Worm (Caenorhabditis elegans): ENCODE data around the gene vha-2.

- TF ChIP-seq sdz-12 (GFP tag; optimal IDR thresholded peaks at IDR 0.05) (no peak), zfp-3 (GFP tag; conservative IDR thresholded peaks at IDR 0.05) (no peak), madf-9 (GFP tag; conservative IDR thresholded peaks at IDR 0.05) (no peak), dpl-1 (GFP tag; optimal IDR thresholded peaks at IDR 0.05) (no peak), aly-2 (tag; optimal IDR thresholded peaks at IDR 0.05) (no peak), nhr-102 (tag; optimal IDR thresholded peaks at IDR 0.05) (no peak), zip-11 (GFP tag; IDR thresholded peaks at IDR 0.05) (no peak)
Observed at ce11 chrIII:9734030-9734429, 47.9 kb upstream of the vha-2 start.

All from whole organism, L4 larva.